Fruit fly (Drosophila melanogaster): ENCODE data around the gene CG17328.

CG17328 gene

dm6 chr2L:16285692-16286359, 13.9 kb upstream of the CG17328 start (continued):
- TF ChIP-seq scrt (GFP tag; optimal IDR thresholded peaks at IDR 0.05) (peak; percentile 80), CG17612 (GFP tag; IDR thresholded peaks at IDR 0.05) (no peak), CG1233 (GFP tag; optimal IDR thresholded peaks at IDR 0.05) (peak; percentile 81), crc (GFP tag; optimal IDR thresholded peaks at IDR 0.05) (peak; percentile 81), sna (GFP tag; IDR thresholded peaks at IDR 0.05; ENCODE audit: partially characterized antibody) (no peak), Jarid2 (GFP tag; optimal IDR thresholded peaks at IDR 0.05) (peak; percentile 12), HHEX (GFP tag; optimal IDR thresholded peaks at IDR 0.05) (peak; percentile 87), CG11723 (GFP tag; optimal IDR thresholded peaks at IDR 0.05) (peak; percentile 53), H2.0 (GFP tag; IDR thresholded peaks at IDR 0.05) (no peak), CG18476 (GFP tag; optimal IDR thresholded peaks at IDR 0.05) (peak; percentile 84), CG16863 (GFP tag; optimal IDR thresholded peaks at IDR 0.05) (peak; percentile 82), pnt (GFP tag; optimal IDR thresholded peaks at IDR 0.05) (peak; percentile 87), seq (GFP tag; IDR thresholded peaks at IDR 0.05) (no peak), CG12659 (GFP tag; optimal IDR thresholded peaks at IDR 0.05) (peak; percentile 70), Taf1 (GFP tag; IDR thresholded peaks at IDR 0.05) (no peak), CG10267 (tag; optimal IDR thresholded peaks at IDR 0.05) (peak; percentile 79), Rfx (GFP tag; IDR thresholded peaks at IDR 0.05) (no peak), Chrac-16 (GFP tag; optimal IDR thresholded peaks at IDR 0.05) (peak; percentile 84), Deaf1 (tag; optimal IDR thresholded peaks at IDR 0.05) (peak; percentile 54), zen (tag; optimal IDR thresholded peaks at IDR 0.05) (peak; percentile 88), Usf (GFP tag; optimal IDR thresholded peaks at IDR 0.05) (peak; percentile 74), wor (GFP tag; IDR thresholded peaks at IDR 0.05) (no peak), CG17912 (GFP tag; optimal IDR thresholded peaks at IDR 0.05) (peak; percentile 35), Lim3 (GFP tag; IDR thresholded peaks at IDR 0.05) (no peak), danr (GFP tag; IDR thresholded peaks at IDR 0.05) (no peak), cwo (GFP tag; optimal IDR thresholded peaks at IDR 0.05) (peak; percentile 56), CTCF (GFP tag; optimal IDR thresholded peaks at IDR 0.05) (peak; percentile 31), dm (GFP tag; optimal IDR thresholded peaks at IDR 0.05) (peak; percentile 67), hb (GFP tag; IDR thresholded peaks at IDR 0.05; ENCODE audit: partially characterized antibody) (no peak), pb (GFP tag; optimal IDR thresholded peaks at IDR 0.05) (peak; percentile 70), Elba2 (GFP tag; optimal IDR thresholded peaks at IDR 0.05) (peak; percentile 46), MBD-R2 (GFP tag; IDR thresholded peaks at IDR 0.05) (no peak), H15 (GFP tag; IDR thresholded peaks at IDR 0.05) (no peak), Doc2 (GFP tag; IDR thresholded peaks at IDR 0.05) (no peak), fd102C (GFP tag; optimal IDR thresholded peaks at IDR 0.05) (peak; percentile 86), jing (GFP tag; optimal IDR thresholded peaks at IDR 0.05) (peak; percentile 86), esg (GFP tag; conservative IDR thresholded peaks at IDR 0.05) (no peak), lov (optimal IDR thresholded peaks at IDR 0.05) (no peak), lov (GFP tag; IDR thresholded peaks at IDR 0.05) (no peak), Ets65A (GFP tag) (peak; percentile 97), gt (GFP tag; IDR thresholded peaks at IDR 0.05) (no peak), CG33213 (GFP tag; optimal IDR thresholded peaks at IDR 0.05) (peak; percentile 82), MTF-1 (GFP tag; optimal IDR thresholded peaks at IDR 0.05; ENCODE audit: borderline replicate concordance) (peak; percentile 67), CG10209 (GFP tag; optimal IDR thresholded peaks at IDR 0.05) (peak; percentile 82), ab (GFP tag; optimal IDR thresholded peaks at IDR 0.05) (peak; percentile 15), CG11560 (tag; IDR thresholded peaks at IDR 0.05) (no peak), CG6272 (GFP tag; IDR thresholded peaks at IDR 0.05) (peak; percentile 60), Blimp-1 (GFP tag; optimal IDR thresholded peaks at IDR 0.05) (peak; percentile 88), CG12942 (GFP tag; optimal IDR thresholded peaks at IDR 0.05) (peak; percentile 81), CG6654 (GFP tag; optimal IDR thresholded peaks at IDR 0.05) (peak; percentile 66), Max (GFP tag; optimal IDR thresholded peaks at IDR 0.05) (peak; percentile 85), Lpt (GFP tag; optimal IDR thresholded peaks at IDR 0.05) (no peak)

Data from whole organism, embryonic.